Worm (Caenorhabditis elegans) whole organism, L4 larva: ENCODE results near the gene nspc-16.

Source experiments
- T26A8.4 ChIP-seq: fragments of 200-800 bp; sonication (Bioruptor generic); IDR thresholded peaks from 2 replicates; pipeline ENCODE4 v1.3.6; 2022; ENCODE audit warnings: missing genetic modification characterization, missing compliant biosample characterization
- attf-4 ChIP-seq: sonication (generic microtip); optimal IDR thresholded peaks from 3 replicates; lab custom pipeline; 2017; ENCODE audit warnings: missing biosample characterization, missing genetic modification characterization
- ceh-20 ChIP-seq: fragments of 200-800 bp; sonication (Bioruptor generic); IDR thresholded peaks from 2 replicates; pipeline ENCODE4 v1.3.6; 2022; ENCODE audit warnings: missing genetic modification reagents, missing genetic modification characterization, missing compliant biosample characterization
- dpl-1 ChIP-seq: fragments of 150-350 bp; optimal IDR thresholded peaks from 2 replicates; lab custom pipeline; 2014; ENCODE audit warnings: missing biosample characterization, missing genetic modification reagents, missing genetic modification characterization
- fkh-10 ChIP-seq: fragments of 150-350 bp; optimal IDR thresholded peaks from 2 replicates; lab custom pipeline; 2014; ENCODE audit warnings: missing biosample characterization, missing genetic modification reagents, missing genetic modification characterization
- hlh-30 ChIP-seq: sonication (generic microtip); optimal IDR thresholded peaks from 2 replicates; lab custom pipeline; 2017; ENCODE audit warnings: antibody characterized with exemption, mild to moderate bottlenecking, missing genetic modification characterization, missing compliant biosample characterization; ENCODE audit not compliant: insufficient read depth
- lin-39 ChIP-seq: fragments of 150-350 bp; optimal IDR thresholded peaks from 2 replicates; lab custom pipeline; 2014; ENCODE audit warnings: missing biosample characterization, missing genetic modification reagents, missing genetic modification characterization
- madf-5 ChIP-seq, 2 experiments: fragments of 200-800 bp; sonication (Bioruptor generic); IDR thresholded peaks; 2 replicates each; pipeline ENCODE4 v1.3.6; 2022; ENCODE audit warnings: missing compliant biosample characterization in 2 of 2, missing genetic modification characterization in 2 of 2
- mes-2 ChIP-seq: sonication (generic microtip); optimal IDR thresholded peaks from 2 replicates; lab custom pipeline; 2016; ENCODE audit warnings: missing genotype, mild to moderate bottlenecking, missing genetic modification characterization, missing compliant biosample characterization; ENCODE audit not compliant: poor library complexity, severe bottlenecking
- nhr-25 ChIP-seq: sonication (generic microtip); optimal IDR thresholded peaks from 2 replicates; lab custom pipeline; 2017; ENCODE audit warnings: missing genetic modification characterization, mild to moderate bottlenecking, missing compliant biosample characterization, antibody characterized with exemption, moderate library complexity, borderline replicate concordance; ENCODE audit not compliant: insufficient read depth
- pha-4 ChIP-seq, 2 experiments: fragments of 150-350 bp in 1 of 2; fragments of 200-800 bp in 1 of 2; sonication (Bioruptor generic) in 1 of 2; IDR thresholded peaks in 1 of 2; optimal IDR thresholded peaks in 1 of 2; 2 replicates each; pipeline versions ENCODE4 v1.3.6 to Lab custom; 2014 to 2022; ENCODE audit warnings: missing genetic modification characterization in 2 of 2, missing genetic modification reagents in 2 of 2, missing biosample characterization in 1 of 2, missing compliant biosample characterization in 1 of 2
- pqm-1 ChIP-seq: sonication (generic microtip); optimal IDR thresholded peaks from 2 replicates; lab custom pipeline; 2017; ENCODE audit warnings: missing biosample characterization, missing genetic modification characterization
- unc-39 ChIP-seq: sonication (generic microtip); optimal IDR thresholded peaks from 2 replicates; lab custom pipeline; 2017; ENCODE audit warnings: missing biosample characterization, missing genetic modification characterization

- TF ChIP-seq madf-5 (GFP tag; IDR thresholded peaks at IDR 0.05; lab: Robert Waterston, UW), result no peak
- no peak for TF ChIP-seq fkh-10 (GFP tag; lab: Kevin White, UChicago)
- no peak for TF ChIP-seq T26A8.4 (GFP tag; lab: Robert Waterston, UW)
- TF ChIP-seq unc-39 (tag; lab: Kevin White, UChicago), result no peak
- no peak for TF ChIP-seq mes-2 (tag; lab: Kevin White, UChicago)
- no peak for TF ChIP-seq pqm-1 (tag; lab: Kevin White, UChicago)
- TF ChIP-seq nhr-25 (tag; lab: Kevin White, UChicago), result no peak
- no peak for TF ChIP-seq dpl-1 (GFP tag; lab: Kevin White, UChicago)
- TF ChIP-seq pha-4 (GFP tag; IDR thresholded peaks at IDR 0.05; lab: Robert Waterston, UW), result no peak
- peak; percentile 5 for TF ChIP-seq pha-4 (tag; optimal IDR thresholded peaks at IDR 0.05; lab: Kevin White, UChicago)
- no peak for TF ChIP-seq ceh-20 (GFP tag; lab: Robert Waterston, UW)
- TF ChIP-seq lin-39 (tag; lab: Kevin White, UChicago), result no peak
- TF ChIP-seq hlh-30 (tag; lab: Kevin White, UChicago), result no peak
- no peak for TF ChIP-seq attf-4
Measured at ce11 chrX:14572419-14572818, 49.0 kb downstream of the nspc-16 start, which contains the start of gene lron-1.
